Worm (Caenorhabditis elegans) whole organism, L4 larva: Measurements from ENCODE around the gene prcc-1.

Experiments used
- F26F4.8 ChIP-seq: fragments of 200-800 bp; sonication (Bioruptor generic); conservative IDR thresholded peaks from 2 replicates; pipeline ENCODE4 v1.3.6; 2022; ENCODE audit warnings: missing genetic modification characterization, missing compliant biosample characterization
- F49E8.2 ChIP-seq: sonication (generic microtip); optimal IDR thresholded peaks from 2 replicates; lab custom pipeline; 2016; ENCODE audit warnings: missing compliant biosample characterization, mild to moderate bottlenecking, missing genetic modification characterization, borderline replicate concordance
- T20F7.1 ChIP-seq: fragments of 200-800 bp; sonication (Bioruptor generic); optimal IDR thresholded peaks from 2 replicates; lab custom pipeline; 2018; ENCODE audit warnings: mild to moderate bottlenecking, missing genetic modification characterization, missing compliant biosample characterization
- Y5F2A.4 ChIP-seq: fragments of 200-800 bp; sonication (Bioruptor generic); optimal IDR thresholded peaks from 2 replicates; lab custom pipeline; 2018; ENCODE audit warnings: mild to moderate bottlenecking, missing genetic modification characterization, missing compliant biosample characterization
- ZK546.5 ChIP-seq, 2 experiments: sonication (generic microtip); optimal IDR thresholded peaks; 2 replicates each; lab custom pipeline; 2017; ENCODE audit warnings: missing biosample characterization in 2 of 2, missing genetic modification characterization in 2 of 2
- ama-1 ChIP-seq: fragments of 150-350 bp; optimal IDR thresholded peaks from 2 replicates; lab custom pipeline; 2014; ENCODE audit warnings: inconsistent platforms, mixed read lengths
- arid-1 ChIP-seq: fragments of 200-800 bp; sonication (Bioruptor generic); conservative IDR thresholded peaks from 2 replicates; pipeline ENCODE4 v1.3.6; 2022; ENCODE audit warnings: missing genetic modification reagents, missing genetic modification characterization, missing compliant biosample characterization
- ceh-20 ChIP-seq: fragments of 200-800 bp; sonication (Bioruptor generic); IDR thresholded peaks from 2 replicates; pipeline ENCODE4 v1.3.6; 2022; ENCODE audit warnings: missing genetic modification reagents, missing genetic modification characterization, missing compliant biosample characterization
- ceh-28 ChIP-seq: fragments of 150-350 bp; optimal IDR thresholded peaks from 2 replicates; lab custom pipeline; 2014; ENCODE audit warnings: missing biosample characterization, missing genetic modification reagents, missing genetic modification characterization
- ceh-44 ChIP-seq: fragments of 200-800 bp; sonication (Bioruptor generic); IDR thresholded peaks from 2 replicates; pipeline ENCODE4 v1.3.6; 2022; ENCODE audit warnings: missing genetic modification reagents, missing genetic modification characterization, missing compliant biosample characterization
- cey-2 ChIP-seq: sonication (generic microtip); optimal IDR thresholded peaks from 3 replicates; lab custom pipeline; 2017; ENCODE audit warnings: missing genetic modification characterization, mild to moderate bottlenecking, missing compliant biosample characterization, antibody characterized with exemption, borderline replicate concordance; ENCODE audit not compliant: insufficient read depth
- daf-16 ChIP-seq, 3 experiments: sonication (generic microtip); optimal IDR thresholded peaks; 2 replicates each; lab custom pipeline; 2016 to 2017; ENCODE audit warnings: missing genetic modification characterization in 3 of 3, missing genetic modification reagents in 3 of 3, mild to moderate bottlenecking in 2 of 3, missing compliant biosample characterization in 2 of 3, missing biosample characterization in 1 of 3, moderate library complexity in 1 of 3
- dve-1 ChIP-seq: sonication (generic microtip); optimal IDR thresholded peaks from 2 replicates; lab custom pipeline; 2017; ENCODE audit warnings: antibody characterized with exemption, mild to moderate bottlenecking, missing genetic modification characterization, missing compliant biosample characterization; ENCODE audit not compliant: insufficient read depth
- egl-43 ChIP-seq: fragments of 200-800 bp; sonication (Bioruptor generic); IDR thresholded peaks from 2 replicates; pipeline ENCODE4 v1.3.6; 2022; ENCODE audit warnings: missing genetic modification reagents, missing genetic modification characterization, missing compliant biosample characterization
- hif-1 ChIP-seq, 2 experiments: sonication (generic microtip); optimal IDR thresholded peaks; 2 replicates each; lab custom pipeline; 2016 to 2017; ENCODE audit warnings: missing compliant biosample characterization in 2 of 2, missing genetic modification characterization in 2 of 2, missing genetic modification reagents in 2 of 2, missing genotype in 2 of 2, mild to moderate bottlenecking in 1 of 2
- hlh-11 ChIP-seq: fragments of 200-800 bp; sonication (Bioruptor generic); optimal IDR thresholded peaks from 2 replicates; lab custom pipeline; 2018; ENCODE audit warnings: mild to moderate bottlenecking, missing genetic modification characterization, missing compliant biosample characterization
- hlh-30 ChIP-seq: sonication (generic microtip); optimal IDR thresholded peaks from 2 replicates; lab custom pipeline; 2017; ENCODE audit warnings: antibody characterized with exemption, mild to moderate bottlenecking, missing genetic modification characterization, missing compliant biosample characterization; ENCODE audit not compliant: insufficient read depth
- jun-1 ChIP-seq: fragments of 150-350 bp; optimal IDR thresholded peaks from 2 replicates; lab custom pipeline; 2014; ENCODE audit warnings: missing biosample characterization, missing genetic modification reagents, missing genetic modification characterization
- lin-1 ChIP-seq: fragments of 200-800 bp; sonication (Bioruptor generic); IDR thresholded peaks from 2 replicates; pipeline ENCODE4 v1.3.6; 2022; ENCODE audit warnings: missing genetic modification reagents, missing genetic modification characterization, missing compliant biosample characterization
- lin-13 ChIP-seq: fragments of 150-350 bp; optimal IDR thresholded peaks from 2 replicates; lab custom pipeline; 2014; ENCODE audit warnings: missing biosample characterization, missing genetic modification reagents, missing genetic modification characterization
- lin-38 ChIP-seq: fragments of 200-800 bp; sonication (Bioruptor generic); IDR thresholded peaks from 2 replicates; pipeline ENCODE4 v1.3.6; 2022; ENCODE audit warnings: missing genetic modification reagents, missing genetic modification characterization, missing compliant biosample characterization
- lsy-2 ChIP-seq, 2 experiments: fragments of 150-350 bp in 1 of 2; sonication (generic microtip) in 1 of 2; optimal IDR thresholded peaks; 2 replicates each; lab custom pipeline; 2014 to 2017; ENCODE audit warnings: missing biosample characterization in 2 of 2, missing genetic modification characterization in 2 of 2
- madf-5 ChIP-seq, 2 experiments: fragments of 200-800 bp; sonication (Bioruptor generic); IDR thresholded peaks; 2 replicates each; pipeline ENCODE4 v1.3.6; 2022; ENCODE audit warnings: missing compliant biosample characterization in 2 of 2, missing genetic modification characterization in 2 of 2
- mes-2 ChIP-seq: sonication (generic microtip); optimal IDR thresholded peaks from 2 replicates; lab custom pipeline; 2016; ENCODE audit warnings: missing genotype, mild to moderate bottlenecking, missing genetic modification characterization, missing compliant biosample characterization; ENCODE audit not compliant: poor library complexity, severe bottlenecking
- mxl-3 ChIP-seq: fragments of 200-800 bp; sonication (Bioruptor generic); optimal IDR thresholded peaks from 2 replicates; lab custom pipeline; 2018; ENCODE audit warnings: mild to moderate bottlenecking, missing genetic modification characterization, missing compliant biosample characterization
- nhr-10 ChIP-seq: fragments of 150-350 bp; optimal IDR thresholded peaks from 2 replicates; lab custom pipeline; 2014; ENCODE audit warnings: missing biosample characterization, missing genetic modification characterization
- nhr-102 ChIP-seq: sonication (generic microtip); optimal IDR thresholded peaks from 2 replicates; lab custom pipeline; 2016; ENCODE audit warnings: mild to moderate bottlenecking, missing genetic modification characterization, moderate library complexity, missing compliant biosample characterization
- nhr-41 ChIP-seq: fragments of 200-800 bp; sonication (Bioruptor generic); IDR thresholded peaks from 2 replicates; pipeline ENCODE4 v1.3.6; 2022; ENCODE audit warnings: missing genetic modification reagents, missing genetic modification characterization, missing compliant biosample characterization
- nhr-6 ChIP-seq: fragments of 150-350 bp; optimal IDR thresholded peaks from 2 replicates; lab custom pipeline; 2014; ENCODE audit warnings: missing biosample characterization, missing genetic modification characterization
- snpc-1.2 ChIP-seq: fragments of 200-800 bp; sonication (Bioruptor generic); IDR thresholded peaks from 2 replicates; pipeline ENCODE4 v1.3.6; 2022; ENCODE audit warnings: missing genetic modification reagents, missing genetic modification characterization, missing compliant biosample characterization
- snpc-4 ChIP-seq: fragments of 150-350 bp; optimal IDR thresholded peaks from 2 replicates; lab custom pipeline; 2014; ENCODE audit warnings: missing biosample characterization, missing genetic modification characterization
- spr-3 ChIP-seq: fragments of 200-800 bp; sonication (Bioruptor generic); optimal IDR thresholded peaks from 2 replicates; lab custom pipeline; 2018; ENCODE audit warnings: mild to moderate bottlenecking, missing genetic modification characterization, missing compliant biosample characterization
- tag-97 ChIP-seq: fragments of 200-800 bp; sonication (Bioruptor generic); IDR thresholded peaks from 2 replicates; pipeline ENCODE4 v1.3.6; 2022; ENCODE audit warnings: missing genetic modification characterization, missing compliant biosample characterization
- unc-130 ChIP-seq: sonication (generic microtip); optimal IDR thresholded peaks from 2 replicates; lab custom pipeline; 2016; ENCODE audit warnings: missing genetic modification reagents, missing genetic modification characterization, missing compliant biosample characterization
- zfp-3 ChIP-seq: fragments of 200-800 bp; sonication (Bioruptor generic); conservative IDR thresholded peaks from 2 replicates; pipeline ENCODE4 v1.3.6; 2022; ENCODE audit warnings: missing genetic modification reagents, missing genetic modification characterization, missing compliant biosample characterization

prcc-1 gene

ce11 chrIV:13098652-13099051 lies 5.1 kb upstream of the prcc-1 start, which contains the start of the genes dli-1, tin-9.2 and exos-4.1 (continued):
- TF ChIP-seq F26F4.8 (GFP tag; lab: Robert Waterston, UW) = no peak
- TF ChIP-seq lin-13 (GFP tag; lab: Kevin White, UChicago) = no peak
- TF ChIP-seq lsy-2 (tag; optimal IDR thresholded peaks at IDR 0.05; lab: Kevin White, UChicago) = peak in 1 of 2 experiments; percentile 89
- no peak for TF ChIP-seq nhr-102 (tag; lab: Kevin White, UChicago)
- peak; percentile 46 for TF ChIP-seq hlh-30 (tag; lab: Kevin White, UChicago)
- no peak for TF ChIP-seq snpc-4 (tag; lab: Kevin White, UChicago)
- TF ChIP-seq ceh-44 = no peak
- no peak for TF ChIP-seq tag-97
- no peak for TF ChIP-seq cey-2 (tag; lab: Kevin White, UChicago)
- TF ChIP-seq hif-1 (tag; optimal IDR thresholded peaks at IDR 0.05; lab: Kevin White, UChicago) = peak in 1 of 2 experiments; percentile 15
- TF ChIP-seq egl-43 (GFP tag; lab: Robert Waterston, UW) = no peak
- no peak for TF ChIP-seq spr-3 (GFP tag; lab: Kevin White, UChicago)
- TF ChIP-seq jun-1 (tag; lab: Kevin White, UChicago) = no peak
- TF ChIP-seq snpc-1.2 = peak; percentile 80
- no peak for TF ChIP-seq nhr-10 (tag; lab: Kevin White, UChicago)
- no peak for TF ChIP-seq ceh-28 (tag; lab: Kevin White, UChicago)
- peak; percentile 80 for TF ChIP-seq mes-2 (tag; lab: Kevin White, UChicago)
- TF ChIP-seq zfp-3 (GFP tag; lab: Robert Waterston, UW) = no peak
- TF ChIP-seq ama-1 = no peak
- TF ChIP-seq hlh-11 (tag; lab: Kevin White, UChicago) = peak; percentile 52
- no peak for TF ChIP-seq ZK546.5 (tag; optimal IDR thresholded peaks at IDR 0.05; lab: Kevin White, UChicago)
- TF ChIP-seq Y5F2A.4 (GFP tag; lab: Kevin White, UChicago) = no peak
- TF ChIP-seq madf-5 (GFP tag; IDR thresholded peaks at IDR 0.05; lab: Robert Waterston, UW) = no peak

- TF ChIP-seq nhr-6 (tag; lab: Kevin White, UChicago) (no peak), hif-1 (tag; optimal IDR thresholded peaks at IDR 0.05; lab: Kevin White, UChicago) (no peak), mxl-3 (GFP tag; lab: Kevin White, UChicago) (no peak), daf-16 (GFP tag; optimal IDR thresholded peaks at IDR 0.05; lab: Kevin White, UChicago) (no peak), daf-16 (tag; optimal IDR thresholded peaks at IDR 0.05; lab: Kevin White, UChicago) (peak; percentile 37), unc-130 (peak; percentile 26), lin-38 (GFP tag; lab: Robert Waterston, UW) (peak; percentile 62), F49E8.2 (tag; lab: Kevin White, UChicago) (peak; percentile 44), arid-1 (GFP tag; lab: Robert Waterston, UW) (no peak)
These were observed 3.2 kb upstream of the prcc-1 start for ce11 chrIV:13096778-13097177.

- TF ChIP-seq ceh-44 (no peak), nhr-41 (GFP tag; lab: Robert Waterston, UW) (no peak), lin-1 (GFP tag; lab: Robert Waterston, UW) (no peak), T20F7.1 (GFP tag; lab: Kevin White, UChicago) (no peak), ceh-20 (GFP tag; lab: Robert Waterston, UW) (no peak), dve-1 (tag; lab: Kevin White, UChicago) (no peak), lin-38 (GFP tag; lab: Robert Waterston, UW) (0 out of 2 replicates have a peak, but pooled peaks have one; percentile 15)
These were observed 1.9 kb upstream of the prcc-1 start, which contains the start of gene rfc-3 for ce11 chrIV:13095462-13095861. Gene rfc-3, plus strand, starts transcription at chrIV:13095762.
